Worm (Caenorhabditis elegans) whole organism, midembryonic: ENCODE data around the gene W07E11.1.

Source experiments
- T22C8.4 ChIP-seq: fragments of 200-800 bp; sonication (Bioruptor generic); IDR thresholded peaks from 2 replicates; pipeline ENCODE4 v1.3.6; 2022; ENCODE audit warnings: missing genetic modification characterization, missing compliant biosample characterization
- cog-1 ChIP-seq: sonication (generic microtip); optimal IDR thresholded peaks from 2 replicates; lab custom pipeline; 2016; ENCODE audit warnings: missing genetic modification characterization, missing compliant biosample characterization
- flt-1 ChIP-seq: fragments of 200-800 bp; sonication (Bioruptor generic); IDR thresholded peaks from 2 replicates; pipeline ENCODE4 v1.3.6; 2022; ENCODE audit warnings: missing genetic modification characterization, missing compliant biosample characterization
- klf-2 ChIP-seq: fragments of 200-800 bp; sonication (Bioruptor generic); conservative IDR thresholded peaks from 2 replicates; pipeline ENCODE4 v1.3.6; 2022; ENCODE audit warnings: missing genetic modification reagents, missing genetic modification characterization, missing compliant biosample characterization
- med-1 ChIP-seq: sonication (generic microtip); optimal IDR thresholded peaks from 2 replicates; lab custom pipeline; 2017; ENCODE audit warnings: missing genetic modification characterization, mild to moderate bottlenecking, missing compliant biosample characterization, antibody characterized with exemption, missing genetic modification reagents; ENCODE audit not compliant: insufficient read depth
- ref-1 ChIP-seq: fragments of 200-800 bp; sonication (Bioruptor generic); conservative IDR thresholded peaks from 2 replicates; pipeline ENCODE4 v1.3.6; 2022; ENCODE audit warnings: missing genetic modification reagents, missing genetic modification characterization, missing compliant biosample characterization
- tab-1 ChIP-seq: fragments of 200-800 bp; sonication (Bioruptor generic); IDR thresholded peaks from 2 replicates; pipeline ENCODE4 v1.3.6; 2022; ENCODE audit warnings: missing genetic modification characterization, missing compliant biosample characterization
- ztf-23 ChIP-seq: fragments of 200-800 bp; sonication (Bioruptor generic); IDR thresholded peaks from 2 replicates; pipeline ENCODE4 v1.3.6; 2022; ENCODE audit warnings: missing genetic modification reagents, missing genetic modification characterization, missing compliant biosample characterization
- ztf-29 ChIP-seq: fragments of 200-800 bp; sonication (Bioruptor generic); IDR thresholded peaks from 2 replicates; pipeline ENCODE4 v1.3.6; 2022; ENCODE audit warnings: missing genetic modification reagents, missing genetic modification characterization, missing compliant biosample characterization

Gene W07E11.1

DNA sequence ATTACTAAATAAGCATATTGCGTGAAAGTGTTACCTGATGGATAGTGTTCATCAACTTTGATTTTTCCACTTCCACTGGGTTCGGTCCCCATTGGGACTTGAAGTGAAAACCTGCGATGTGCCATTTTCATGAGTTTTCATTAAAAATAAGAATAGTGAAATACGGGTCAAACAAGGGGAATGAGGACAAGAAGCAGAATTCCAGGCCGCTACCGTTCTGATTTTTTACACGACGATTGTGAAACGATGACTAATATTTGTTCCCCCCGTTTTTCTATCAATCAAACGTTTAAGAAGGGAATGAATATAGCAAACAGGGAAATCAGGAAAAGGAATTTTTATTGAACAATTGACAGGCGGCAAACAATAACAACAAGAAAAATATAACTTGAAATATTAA is 14.7 kb upstream of the W07E11.1 start, which contains the start of gene mlck-1:
mlck-1 (minus strand) TSS at position 101 of the 400 bp plus-strand sequence.
- TF ChIP-seq T22C8.4 (GFP tag; lab: Robert Waterston, UW): no peak
- TF ChIP-seq cog-1: no peak
- TF ChIP-seq klf-2 (GFP tag; lab: Robert Waterston, UW): no peak
- no peak for TF ChIP-seq flt-1
- no peak for TF ChIP-seq ref-1 (GFP tag; lab: Robert Waterston, UW)
- TF ChIP-seq med-1: no peak
- TF ChIP-seq ztf-29 (GFP tag; lab: Robert Waterston, UW): no peak
- no peak for TF ChIP-seq tab-1 (GFP tag; lab: Robert Waterston, UW)
- TF ChIP-seq ztf-23 (GFP tag; lab: Robert Waterston, UW): no peak

ce11 chrX:10074233-10074632 is 10.2 kb upstream of the W07E11.1 start, which contains the start of gene ZC373.5:
ZC373.5 (minus strand) TSS chrX:10074391.
- TF ChIP-seq ztf-23 (GFP tag; lab: Robert Waterston, UW) (no peak), klf-2 (GFP tag; lab: Robert Waterston, UW) (no peak), cog-1 (no peak), flt-1 (no peak), ref-1 (GFP tag; lab: Robert Waterston, UW) (no peak), T22C8.4 (GFP tag; lab: Robert Waterston, UW) (no peak), ztf-29 (GFP tag; lab: Robert Waterston, UW) (no peak), med-1 (no peak), tab-1 (GFP tag; lab: Robert Waterston, UW) (no peak)

DNA sequence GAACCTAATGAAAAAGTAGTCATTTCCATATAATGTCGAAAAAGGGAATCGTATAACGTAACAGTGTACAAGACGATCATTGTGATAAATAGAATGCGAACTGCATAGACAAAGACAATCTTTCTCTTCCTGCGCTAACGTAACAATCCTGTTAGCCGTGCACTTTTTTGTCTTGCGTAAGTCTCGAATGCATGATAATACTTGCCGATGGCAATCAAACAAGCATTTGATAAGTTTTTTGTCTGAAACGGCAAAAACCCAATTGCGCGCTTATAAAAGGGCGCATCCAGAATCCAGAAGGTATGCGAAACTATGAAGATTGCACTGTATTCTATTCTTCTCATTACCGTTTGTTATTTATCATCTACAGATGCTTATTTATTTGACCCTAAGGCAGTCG is 9.4 kb upstream of the W07E11.1 start, which contains the start of gene dao-4:
dao-4 (plus strand) TSS at position 301 of the 400 bp plus-strand sequence.
- no peak for TF ChIP-seq klf-2 (GFP tag; lab: Robert Waterston, UW)
- TF ChIP-seq flt-1: no peak

- TF ChIP-seq flt-1 (no peak), klf-2 (GFP tag; lab: Robert Waterston, UW) (no peak), cog-1 (no peak)
These were observed 8.1 kb upstream of the W07E11.1 start for ce11 chrX:10076334-10076733.

DNA sequence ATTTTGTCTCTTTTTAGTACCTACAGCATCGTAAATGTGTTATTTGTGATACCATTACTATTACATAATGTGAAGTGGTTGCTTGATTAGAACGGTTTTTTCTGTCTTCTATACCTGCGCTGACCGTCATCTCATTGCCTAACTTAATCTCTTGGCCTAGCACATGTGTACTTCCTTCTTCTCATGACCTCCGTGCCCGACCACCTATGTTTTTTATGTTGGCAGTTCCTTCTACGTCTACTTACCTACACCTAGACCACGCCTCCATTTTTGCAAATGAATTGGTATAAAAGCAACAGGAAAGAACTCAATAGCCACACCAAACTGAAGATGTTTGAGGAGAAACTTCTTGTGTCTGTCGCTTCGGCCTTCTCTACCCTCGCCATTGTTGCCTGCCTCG is 7.1 kb upstream of the W07E11.1 start, which contains the start of gene col-176:
col-176 (plus strand) TSS at position 301 of the 400 bp plus-strand sequence.
- TF ChIP-seq ztf-29 (GFP tag; lab: Robert Waterston, UW) (no peak), ztf-23 (GFP tag; lab: Robert Waterston, UW) (no peak), ref-1 (GFP tag; lab: Robert Waterston, UW) (no peak), cog-1 (no peak), flt-1 (no peak), T22C8.4 (GFP tag; lab: Robert Waterston, UW) (no peak), tab-1 (GFP tag; lab: Robert Waterston, UW) (no peak), med-1 (no peak), klf-2 (GFP tag; lab: Robert Waterston, UW) (no peak)

- no peak for TF ChIP-seq ref-1 (GFP tag; lab: Robert Waterston, UW)
- peak; percentile 38; the same call in 1 of the 2 replicates for TF ChIP-seq ztf-23 (GFP tag; lab: Robert Waterston, UW)
These were observed 6.3 kb upstream of the W07E11.1 start for ce11 chrX:10078089-10078488.

- no peak for TF ChIP-seq tab-1 (GFP tag; lab: Robert Waterston, UW)
- TF ChIP-seq ztf-23 (GFP tag; lab: Robert Waterston, UW): no peak
- TF ChIP-seq klf-2 (GFP tag; lab: Robert Waterston, UW): no peak
- TF ChIP-seq ztf-29 (GFP tag; lab: Robert Waterston, UW): no peak
- no peak for TF ChIP-seq med-1
- TF ChIP-seq ref-1 (GFP tag; lab: Robert Waterston, UW): no peak
- no peak for TF ChIP-seq cog-1
- no peak for TF ChIP-seq flt-1
- no peak for TF ChIP-seq T22C8.4 (GFP tag; lab: Robert Waterston, UW)
These were observed 5.8 kb upstream of the W07E11.1 start for ce11 chrX:10078637-10079036.

DNA sequence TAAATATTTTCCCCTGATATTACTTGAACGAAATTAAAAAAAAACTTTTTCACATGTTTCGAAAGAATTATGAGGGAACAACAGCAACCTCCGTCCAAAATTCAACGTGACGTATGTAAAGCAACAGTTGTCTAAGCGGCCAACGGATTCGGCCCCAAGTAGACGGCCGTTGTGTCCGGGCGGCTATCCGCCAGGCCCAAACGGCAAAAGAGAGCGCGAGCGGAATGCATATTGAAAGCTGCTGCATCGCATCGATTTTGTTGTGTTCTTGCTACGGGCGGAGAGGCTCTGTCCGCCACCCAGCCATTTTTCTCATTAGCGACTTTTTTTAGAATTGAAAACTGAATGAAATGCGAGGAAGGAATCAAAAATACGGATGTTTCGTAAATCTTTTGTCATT is 5.2 kb upstream of the W07E11.1 start:
- TF ChIP-seq T22C8.4 (GFP tag; lab: Robert Waterston, UW): no peak

- TF ChIP-seq tab-1 (GFP tag; lab: Robert Waterston, UW): no peak
- TF ChIP-seq flt-1: no peak
- no peak for TF ChIP-seq ztf-23 (GFP tag; lab: Robert Waterston, UW)
- no peak for TF ChIP-seq T22C8.4 (GFP tag; lab: Robert Waterston, UW)
- no peak for TF ChIP-seq med-1
- no peak for TF ChIP-seq ztf-29 (GFP tag; lab: Robert Waterston, UW)
- TF ChIP-seq ref-1 (GFP tag; lab: Robert Waterston, UW): no peak
- TF ChIP-seq cog-1: no peak
- no peak for TF ChIP-seq klf-2 (GFP tag; lab: Robert Waterston, UW)
These were observed 3.3 kb upstream of the W07E11.1 start for ce11 chrX:10081077-10081476.

DNA sequence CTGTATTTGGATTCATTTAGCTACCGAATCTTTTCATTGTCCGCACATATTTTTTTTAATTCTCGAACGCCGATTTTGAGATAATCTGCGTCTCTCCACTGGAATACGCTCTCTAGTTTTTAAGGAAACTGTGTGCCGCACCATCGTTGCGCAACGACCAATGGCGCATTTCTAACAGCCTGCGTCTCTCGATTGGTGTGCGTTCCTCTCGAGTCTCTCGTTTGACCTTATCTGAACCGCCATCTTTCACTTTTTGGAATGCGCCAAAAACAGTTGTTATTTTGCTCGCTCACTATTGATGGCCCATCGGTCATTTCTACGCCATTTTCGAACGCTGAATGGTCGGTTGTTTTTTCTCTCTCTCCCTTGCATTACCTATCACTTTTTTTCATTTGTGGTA is 1.1 kb upstream of the W07E11.1 start:
- no peak for TF ChIP-seq ztf-29 (GFP tag; lab: Robert Waterston, UW)
- TF ChIP-seq med-1: no peak
- no peak for TF ChIP-seq tab-1 (GFP tag; lab: Robert Waterston, UW)
- no peak for TF ChIP-seq klf-2 (GFP tag; lab: Robert Waterston, UW)
- no peak for TF ChIP-seq flt-1

ce11 chrX:10085073-10085472 is 651 bp downstream of the W07E11.1 start:
- no peak for TF ChIP-seq tab-1 (GFP tag; lab: Robert Waterston, UW)
- TF ChIP-seq med-1: no peak
- TF ChIP-seq klf-2 (GFP tag; lab: Robert Waterston, UW): no peak
- no peak for TF ChIP-seq ztf-29 (GFP tag; lab: Robert Waterston, UW)
- no peak for TF ChIP-seq ref-1 (GFP tag; lab: Robert Waterston, UW)
- TF ChIP-seq T22C8.4 (GFP tag; lab: Robert Waterston, UW): no peak
- no peak for TF ChIP-seq cog-1
- no peak for TF ChIP-seq ztf-23 (GFP tag; lab: Robert Waterston, UW)
- no peak for TF ChIP-seq flt-1
